Fruit fly (Drosophila melanogaster): ENCODE measurements around the gene exd.

DNA sequence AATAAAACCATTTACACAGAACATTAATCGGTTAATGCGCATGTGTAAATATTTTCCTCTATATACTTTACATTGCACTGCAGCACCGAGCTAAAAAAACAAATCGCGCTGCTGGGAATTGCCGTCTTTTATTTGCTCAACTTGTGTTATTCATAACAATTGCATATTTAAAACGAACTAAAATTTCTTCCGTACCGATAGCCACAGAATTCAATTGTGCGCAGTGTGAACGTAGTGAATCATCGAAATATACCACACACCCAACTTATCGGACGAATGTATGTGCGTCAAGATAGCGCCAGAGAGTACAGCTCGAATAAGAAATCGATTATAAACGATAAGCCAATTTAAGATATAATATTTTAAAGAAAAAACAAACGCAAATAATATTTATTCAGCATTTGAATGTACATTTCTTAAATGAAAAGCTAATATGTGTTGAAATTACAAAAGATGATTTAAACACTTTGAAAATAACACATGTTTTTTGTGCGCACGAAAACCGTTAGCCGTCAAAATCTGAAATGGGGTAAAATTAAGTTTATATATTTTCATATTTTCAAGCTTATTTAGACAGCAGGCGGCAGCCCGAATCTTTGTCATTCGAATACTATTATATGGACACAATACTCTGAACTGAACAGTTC, 13.4 kb downstream of the exd start, which contains the start of the genes vap and CG12698:
- TF ChIP-seq insv (optimal IDR thresholded peaks at IDR 0.05), result no peak
- no peak for TF ChIP-seq psq (optimal IDR thresholded peaks at IDR 0.05)
- no peak for TF ChIP-seq ttk (optimal IDR thresholded peaks at IDR 0.05)
- TF ChIP-seq Myc (optimal IDR thresholded peaks at IDR 0.05), result no peak
